Worm (Caenorhabditis elegans): ENCODE results near the gene spp-3.

spp-3 gene

DNA sequence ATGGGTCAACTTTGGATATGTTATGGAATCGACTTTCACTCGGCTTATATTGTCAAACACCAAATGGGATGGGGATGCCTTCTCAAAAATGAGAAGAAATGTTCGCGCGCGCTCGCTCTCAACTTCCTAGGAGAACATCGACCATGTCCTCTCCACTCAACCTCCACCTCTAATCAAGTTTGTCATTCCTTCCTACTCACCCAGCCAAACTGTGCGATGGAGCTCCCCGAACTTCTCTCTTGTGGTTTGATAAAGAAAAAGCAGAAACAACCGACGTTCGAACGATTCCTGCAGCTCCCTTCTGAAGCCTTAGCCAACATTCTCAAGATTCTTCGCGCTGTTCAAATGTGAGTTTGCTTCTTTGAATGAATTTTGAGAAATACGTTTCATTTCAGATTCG is 1.9 kb downstream of the spp-3 start:
- no peak for TF ChIP-seq tbx-11 (GFP tag; IDR thresholded peaks at IDR 0.05)
- TF ChIP-seq scrt-1 (GFP tag; IDR thresholded peaks at IDR 0.05), result no peak
- no peak for TF ChIP-seq B0310.2 (tag; optimal IDR thresholded peaks at IDR 0.05)
- no peak for TF ChIP-seq aly-1 (tag; optimal IDR thresholded peaks at IDR 0.05)
- no peak for TF ChIP-seq ets-7 (tag; optimal IDR thresholded peaks at IDR 0.05)

ce11 chrX:7311870-7312269 is 3.3 kb downstream of the spp-3 start:
- TF ChIP-seq pes-1 (GFP tag; IDR thresholded peaks at IDR 0.05), result no peak
- TF ChIP-seq ceh-13 (GFP tag; optimal IDR thresholded peaks at IDR 0.05), result no peak
- no peak for TF ChIP-seq F13C5.2 (tag; optimal IDR thresholded peaks at IDR 0.05)
- no peak for TF ChIP-seq ama-1 (optimal IDR thresholded peaks at IDR 0.05)
- TF ChIP-seq hnd-1 (tag; optimal IDR thresholded peaks at IDR 0.05), result no peak
- TF ChIP-seq tbx-11 (GFP tag; IDR thresholded peaks at IDR 0.05), result no peak
- no peak for TF ChIP-seq ceh-36 (tag; optimal IDR thresholded peaks at IDR 0.05)
- TF ChIP-seq ets-7 (tag; optimal IDR thresholded peaks at IDR 0.05), result no peak
- no peak for TF ChIP-seq flt-1 (GFP tag; IDR thresholded peaks at IDR 0.05)
- TF ChIP-seq scrt-1 (GFP tag; IDR thresholded peaks at IDR 0.05), result no peak
- no peak for TF ChIP-seq sea-1 (GFP tag; conservative IDR thresholded peaks at IDR 0.05)
- TF ChIP-seq hmbx-1 (tag; optimal IDR thresholded peaks at IDR 0.05), result no peak
- TF ChIP-seq B0310.2 (tag; optimal IDR thresholded peaks at IDR 0.05), result no peak
- TF ChIP-seq tbx-37 (GFP tag; conservative IDR thresholded peaks at IDR 0.05), result no peak
- no peak for TF ChIP-seq aly-1 (tag; optimal IDR thresholded peaks at IDR 0.05)

- TF ChIP-seq tbx-11 (GFP tag; IDR thresholded peaks at IDR 0.05), result no peak
- TF ChIP-seq scrt-1 (GFP tag; IDR thresholded peaks at IDR 0.05), result peak; percentile 8; the same call in 1 of the 2 replicates
These were observed 5.4 kb downstream of the spp-3 start, which contains the start of the genes his-38 and his-40 for ce11 chrX:7309775-7310174. his-38 (minus strand) TSS chrX:7309875. his-40 (plus strand) TSS chrX:7310110.

DNA sequence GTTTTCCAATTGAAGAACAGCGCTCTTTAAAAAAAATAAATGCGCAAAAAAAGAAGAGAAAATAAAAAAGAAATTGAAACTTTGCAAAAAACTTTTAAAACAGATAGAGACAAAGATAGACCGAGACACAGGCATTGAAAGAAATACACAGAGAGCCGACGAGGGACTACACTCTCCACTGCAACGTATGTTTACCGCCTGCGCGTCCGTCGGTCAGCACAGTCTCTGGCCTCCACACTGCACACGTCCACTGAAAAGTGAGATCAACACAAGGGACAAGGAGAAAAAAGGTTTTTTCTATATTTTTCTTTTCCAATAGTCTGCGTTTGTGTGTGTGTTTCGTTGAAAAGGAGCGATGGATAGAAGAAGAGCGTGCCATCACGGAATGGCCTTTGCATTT is 8.7 kb downstream of the spp-3 start:
- TF ChIP-seq B0310.2 (tag; optimal IDR thresholded peaks at IDR 0.05), result no peak
- no peak for TF ChIP-seq tbx-37 (GFP tag; conservative IDR thresholded peaks at IDR 0.05)
- TF ChIP-seq aly-1 (tag; optimal IDR thresholded peaks at IDR 0.05), result no peak
- TF ChIP-seq tra-4 (tag; optimal IDR thresholded peaks at IDR 0.05), result no peak
- TF ChIP-seq tbx-11 (GFP tag; IDR thresholded peaks at IDR 0.05), result no peak
- no peak for TF ChIP-seq hmbx-1 (tag; optimal IDR thresholded peaks at IDR 0.05)
- peak; percentile 8 for TF ChIP-seq F13C5.2 (tag; optimal IDR thresholded peaks at IDR 0.05)
- TF ChIP-seq hmg-4 (GFP tag; optimal IDR thresholded peaks at IDR 0.05), result peak; percentile 13
- no peak for TF ChIP-seq sea-1 (GFP tag; conservative IDR thresholded peaks at IDR 0.05)
- no peak for TF ChIP-seq ceh-36 (tag; optimal IDR thresholded peaks at IDR 0.05)
- TF ChIP-seq ets-7 (tag; optimal IDR thresholded peaks at IDR 0.05), result no peak
- no peak for TF ChIP-seq ama-1 (optimal IDR thresholded peaks at IDR 0.05)
- TF ChIP-seq pes-1 (GFP tag; IDR thresholded peaks at IDR 0.05), result no peak

ce11 chrX:7305520-7306186 is 9.5 kb downstream of the spp-3 start, which contains the start of gene sur-5:
sur-5 (minus strand) TSS chrX:7305570.
- TF ChIP-seq F13C5.2 (tag; optimal IDR thresholded peaks at IDR 0.05) (no peak), scrt-1 (GFP tag; IDR thresholded peaks at IDR 0.05) (no peak), ceh-36 (tag; optimal IDR thresholded peaks at IDR 0.05) (no peak), flt-1 (GFP tag; IDR thresholded peaks at IDR 0.05) (no peak), pes-1 (GFP tag; IDR thresholded peaks at IDR 0.05) (no peak), tbx-37 (GFP tag; conservative IDR thresholded peaks at IDR 0.05) (no peak), ama-1 (optimal IDR thresholded peaks at IDR 0.05) (no peak), ets-7 (tag; optimal IDR thresholded peaks at IDR 0.05) (no peak), sea-1 (GFP tag; conservative IDR thresholded peaks at IDR 0.05) (no peak), tra-4 (tag; optimal IDR thresholded peaks at IDR 0.05) (no peak), ceh-13 (GFP tag; optimal IDR thresholded peaks at IDR 0.05) (no peak), hmg-4 (GFP tag; optimal IDR thresholded peaks at IDR 0.05) (no peak), tbx-11 (GFP tag; IDR thresholded peaks at IDR 0.05) (no peak), hmbx-1 (tag; optimal IDR thresholded peaks at IDR 0.05) (no peak), hnd-1 (tag; optimal IDR thresholded peaks at IDR 0.05) (no peak)

DNA sequence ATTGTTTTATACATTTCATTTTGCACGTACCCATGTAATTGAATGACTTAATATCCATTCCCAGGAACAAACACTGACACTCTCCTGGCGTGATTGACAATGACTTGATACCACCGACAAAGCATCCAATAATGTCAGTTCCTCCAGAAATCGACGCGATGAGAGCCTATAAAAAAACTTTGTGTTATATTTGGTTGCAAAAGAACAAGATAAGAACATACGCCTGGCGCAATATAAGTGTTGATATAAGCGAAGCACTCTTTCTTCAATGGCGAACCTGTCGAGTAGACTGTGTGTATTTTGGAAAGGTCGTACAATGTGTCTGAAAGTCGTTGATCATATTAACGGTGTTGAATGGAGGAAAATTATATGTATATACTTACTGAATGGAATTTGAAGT is 12.0 kb downstream of the spp-3 start:
- no peak for TF ChIP-seq B0310.2 (tag; optimal IDR thresholded peaks at IDR 0.05)
- TF ChIP-seq pes-1 (GFP tag; IDR thresholded peaks at IDR 0.05), result no peak
- TF ChIP-seq hmg-4 (GFP tag; optimal IDR thresholded peaks at IDR 0.05), result no peak
- TF ChIP-seq ama-1 (optimal IDR thresholded peaks at IDR 0.05), result no peak
- TF ChIP-seq F13C5.2 (tag; optimal IDR thresholded peaks at IDR 0.05), result no peak
- no peak for TF ChIP-seq tbx-11 (GFP tag; IDR thresholded peaks at IDR 0.05)
- no peak for TF ChIP-seq sea-1 (GFP tag; conservative IDR thresholded peaks at IDR 0.05)

- no peak for TF ChIP-seq ceh-13 (GFP tag; optimal IDR thresholded peaks at IDR 0.05)
- TF ChIP-seq scrt-1 (GFP tag; IDR thresholded peaks at IDR 0.05), result no peak
- no peak for TF ChIP-seq tbx-11 (GFP tag; IDR thresholded peaks at IDR 0.05)
- TF ChIP-seq flt-1 (GFP tag; IDR thresholded peaks at IDR 0.05), result no peak
- no peak for TF ChIP-seq ets-7 (tag; optimal IDR thresholded peaks at IDR 0.05)
- no peak for TF ChIP-seq aly-1 (tag; optimal IDR thresholded peaks at IDR 0.05)
- no peak for TF ChIP-seq hmg-4 (GFP tag; optimal IDR thresholded peaks at IDR 0.05)
- TF ChIP-seq ceh-36 (tag; optimal IDR thresholded peaks at IDR 0.05), result no peak
- no peak for TF ChIP-seq hmbx-1 (tag; optimal IDR thresholded peaks at IDR 0.05)
- no peak for TF ChIP-seq pes-1 (GFP tag; IDR thresholded peaks at IDR 0.05)
- TF ChIP-seq tbx-37 (GFP tag; conservative IDR thresholded peaks at IDR 0.05), result no peak
- TF ChIP-seq ama-1 (optimal IDR thresholded peaks at IDR 0.05), result no peak
- no peak for TF ChIP-seq tra-4 (tag; optimal IDR thresholded peaks at IDR 0.05)
These were observed 16.5 kb downstream of the spp-3 start, which contains the start of gene K03A1.4 for ce11 chrX:7298652-7299051. K03A1.4 (minus strand) TSS chrX:7298752.

DNA sequence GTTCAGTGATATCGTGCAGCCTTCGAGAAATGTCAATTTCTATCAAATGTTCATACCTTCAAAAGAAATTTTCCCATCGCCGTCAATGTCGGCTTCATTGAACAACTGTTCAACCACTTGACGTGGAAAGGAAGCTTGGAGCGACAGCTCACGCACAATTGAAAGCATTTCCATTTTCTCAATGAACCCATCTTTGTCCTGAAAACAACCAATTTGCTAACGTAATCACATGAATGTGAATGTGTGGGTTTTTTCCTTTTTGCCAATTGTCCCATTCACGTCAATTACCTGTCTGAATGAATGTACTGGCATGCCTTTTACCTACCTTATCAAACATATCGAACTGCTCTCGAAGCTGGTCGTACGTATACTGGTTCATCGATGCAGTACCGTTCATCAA is 18.8 kb downstream of the spp-3 start:
- TF ChIP-seq ets-7 (tag; optimal IDR thresholded peaks at IDR 0.05), result no peak

Data from whole organism, early embryonic.